Fruit fly (Drosophila melanogaster) S2 (cell line): ENCODE results near the gene CG15865.

Source experiments
- CG8478 ChIP-seq: fragments of >200 bp; optimal IDR thresholded peaks from 2 replicates; lab custom pipeline; 2018
- CTCF ChIP-seq, 2 experiments: fragments of >200 bp; optimal IDR thresholded peaks; 2 replicates each; lab custom pipeline; 2018

- TF ChIP-seq CTCF (optimal IDR thresholded peaks at IDR 0.05; lab: Kevin White, UChicago) (no peak), CG8478 (lab: Kevin White, UChicago) (no peak)
These were observed 32.1 kb downstream of the CG15865 start, which contains the start of gene CG9777 for dm6 chrX:16632135-16632534.
